Worm (Caenorhabditis elegans) whole organism, L4 larva: Measurements from ENCODE around the gene glb-15.

Experiments
- R02D3.7 ChIP-seq: fragments of 150-350 bp; sonication (generic microtip); optimal IDR thresholded peaks from 3 replicates; lab custom pipeline; 2014; ENCODE audit warnings: missing biosample characterization, missing genetic modification characterization
- aha-1 ChIP-seq: fragments of 150-350 bp; peaks from one replicate; lab custom pipeline; 2014; ENCODE audit warnings: missing biosample characterization, missing genetic modification characterization
- daf-8 ChIP-seq: fragments of 200-800 bp; sonication (Bioruptor generic); IDR thresholded peaks from 2 replicates; pipeline ENCODE4 v1.3.6; 2022; ENCODE audit warnings: missing genetic modification characterization, missing compliant biosample characterization
- lin-39 ChIP-seq: fragments of 150-350 bp; optimal IDR thresholded peaks from 2 replicates; lab custom pipeline; 2014; ENCODE audit warnings: missing biosample characterization, missing genetic modification reagents, missing genetic modification characterization
- nhr-77 ChIP-seq: fragments of 150-350 bp; optimal IDR thresholded peaks from 2 replicates; lab custom pipeline; 2014; ENCODE audit warnings: missing biosample characterization, missing genetic modification characterization
- zfp-3 ChIP-seq: fragments of 200-800 bp; sonication (Bioruptor generic); conservative IDR thresholded peaks from 2 replicates; pipeline ENCODE4 v1.3.6; 2022; ENCODE audit warnings: missing genetic modification reagents, missing genetic modification characterization, missing compliant biosample characterization
- ztf-11 ChIP-seq: fragments of 150-350 bp; optimal IDR thresholded peaks from 2 replicates; lab custom pipeline; 2014; ENCODE audit warnings: missing biosample characterization, missing genetic modification characterization

DNA sequence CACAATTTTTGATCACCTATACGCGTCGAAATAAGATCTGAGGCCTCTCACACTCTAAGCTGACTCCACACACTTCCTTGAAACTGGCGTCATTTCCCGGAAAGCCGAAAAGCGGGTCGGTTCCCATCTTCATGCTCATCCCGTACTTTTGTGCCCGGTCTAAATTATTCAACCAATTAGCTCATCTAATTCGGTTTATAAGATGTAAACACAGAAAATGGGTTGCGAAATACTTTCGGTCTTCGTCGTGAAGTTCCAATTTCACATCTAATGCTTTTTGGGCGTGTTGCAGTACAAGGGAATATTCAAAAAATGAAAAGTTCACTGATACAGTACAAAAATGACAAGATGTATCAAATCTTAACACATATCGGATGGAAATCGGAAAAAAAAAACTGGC, 13.1 kb upstream of the glb-15 start:
- TF ChIP-seq daf-8 (GFP tag; lab: Robert Waterston, UW), result no peak
- no peak for TF ChIP-seq lin-39 (tag; lab: Kevin White, UChicago)
- no peak for TF ChIP-seq ztf-11 (tag; lab: Kevin White, UChicago)
- TF ChIP-seq nhr-77 (tag; lab: Kevin White, UChicago), result no peak
- TF ChIP-seq zfp-3 (GFP tag; lab: Robert Waterston, UW), result no peak
- no peak for TF ChIP-seq aha-1 (tag; lab: Kevin White, UChicago)
- no peak for TF ChIP-seq R02D3.7
